Worm (Caenorhabditis elegans) whole organism, L1 larva: ENCODE results near the gene Y46C8AM.1.

Experiments
- aly-2 ChIP-seq: fragments of 150-350 bp; optimal IDR thresholded peaks from 2 replicates; lab custom pipeline; 2014; ENCODE audit warnings: missing biosample characterization, missing genetic modification characterization
- ama-1 ChIP-seq: fragments of 150-350 bp; optimal IDR thresholded peaks from 2 replicates; lab custom pipeline; 2014
- blmp-1 ChIP-seq: fragments of 150-350 bp; optimal IDR thresholded peaks from 2 replicates; lab custom pipeline; 2014; ENCODE audit warnings: missing biosample characterization, missing genetic modification characterization
- ceh-82 ChIP-seq, 3 experiments: fragments of 150-350 bp in 1 of 3; sonication (generic microtip) in 2 of 3; optimal IDR thresholded peaks; 2 replicates each; lab custom pipeline; 2014 to 2017; ENCODE audit warnings: missing biosample characterization in 3 of 3, missing genetic modification characterization in 3 of 3
- egl-27 ChIP-seq, 2 experiments: fragments of 150-350 bp in 1 of 2; sonication (generic microtip); optimal IDR thresholded peaks; 3 replicates each; lab custom pipeline; 2017 to 2018; ENCODE audit warnings: missing biosample characterization in 2 of 2, missing genetic modification characterization in 2 of 2, missing genetic modification reagents in 2 of 2
- fkh-10 ChIP-seq: sonication (generic microtip); optimal IDR thresholded peaks from 2 replicates; lab custom pipeline; 2017; ENCODE audit warnings: missing biosample characterization, missing genetic modification reagents, missing genetic modification characterization
- hpl-2 ChIP-seq: fragments of 150-350 bp; optimal IDR thresholded peaks from 2 replicates; lab custom pipeline; 2014; ENCODE audit warnings: missing biosample characterization, missing genetic modification reagents, missing genetic modification characterization
- nhr-28 ChIP-seq: fragments of 150-350 bp; optimal IDR thresholded peaks from 2 replicates; lab custom pipeline; 2014; ENCODE audit warnings: missing biosample characterization, missing genetic modification characterization
- snpc-4 ChIP-seq: fragments of 150-350 bp; optimal IDR thresholded peaks from 2 replicates; lab custom pipeline; 2014; ENCODE audit warnings: missing biosample characterization, missing genetic modification characterization
- sox-4 ChIP-seq: sonication (generic microtip); optimal IDR thresholded peaks from 2 replicates; lab custom pipeline; 2016; ENCODE audit warnings: missing genetic modification characterization, missing compliant biosample characterization
- unc-62 ChIP-seq: fragments of 150-350 bp; optimal IDR thresholded peaks from 2 replicates; lab custom pipeline; 2014; ENCODE audit warnings: missing biosample characterization, missing genetic modification reagents, missing genetic modification characterization

ce11 chrIV:3917405-3917804 lies 45.3 kb upstream of the Y46C8AM.1 start, which contains the start of gene F56D6.14:
- TF ChIP-seq unc-62 (GFP tag; lab: Kevin White, UChicago), result no peak
- no peak for TF ChIP-seq hpl-2 (GFP tag; lab: Kevin White, UChicago)
- no peak for TF ChIP-seq fkh-10 (GFP tag; lab: Kevin White, UChicago)
- TF ChIP-seq egl-27 (tag; optimal IDR thresholded peaks at IDR 0.05; lab: Kevin White, UChicago), result no peak
- TF ChIP-seq nhr-28 (tag; lab: Kevin White, UChicago), result no peak
- TF ChIP-seq sox-4 (tag; lab: Kevin White, UChicago), result no peak
- no peak for TF ChIP-seq ceh-82 (tag; optimal IDR thresholded peaks at IDR 0.05; lab: Kevin White, UChicago)
- no peak for TF ChIP-seq snpc-4 (tag; lab: Kevin White, UChicago)
- TF ChIP-seq aly-2 (tag; lab: Kevin White, UChicago), result no peak
- TF ChIP-seq blmp-1 (tag; lab: Kevin White, UChicago), result no peak
- no peak for TF ChIP-seq ama-1
